Worm (Caenorhabditis elegans) whole organism, late embryonic: ENCODE results near the gene F53F8.4.

Source experiments
- ama-1 ChIP-seq: fragments of 150-350 bp; optimal IDR thresholded peaks from 2 replicates; lab custom pipeline; 2014
- ceh-24 ChIP-seq: sonication (generic microtip); optimal IDR thresholded peaks from 2 replicates; lab custom pipeline; 2016; ENCODE audit warnings: mild to moderate bottlenecking, missing genetic modification characterization, missing compliant biosample characterization
- ceh-48 ChIP-seq: sonication (generic microtip); optimal IDR thresholded peaks from 2 replicates; lab custom pipeline; 2016; ENCODE audit warnings: missing genetic modification characterization, inconsistent platforms, missing compliant biosample characterization

- TF ChIP-seq ama-1 (lab: Kevin White, UChicago) = no peak
- TF ChIP-seq ceh-24 (tag; lab: Kevin White, UChicago) = no peak
- no peak for TF ChIP-seq ceh-48
Measured at ce11 chrV:20727458-20727857, 36.0 kb upstream of the F53F8.4 start.
